Fruit fly (Drosophila melanogaster) whole organism, embryonic: ENCODE data around the gene CG7387.

ENCODE experiments used
- Ada2b ChIP-seq: fragments of 200-800 bp; sonication (Bioruptor generic); IDR thresholded peaks from 2 replicates; pipeline ENCODE4 v1.3.6; 2022; ENCODE audit warnings: missing biosample characterization, missing genetic modification characterization
- B-H1 ChIP-seq: fragments of 200-800 bp; sonication (Bioruptor generic); IDR thresholded peaks from 3 replicates; pipeline ENCODE4 v1.3.6; 2022; ENCODE audit warnings: missing biosample characterization, missing genetic modification characterization
- CG10147 ChIP-seq: fragments of 200-800 bp; sonication (Bioruptor generic); optimal IDR thresholded peaks from 2 replicates; lab custom pipeline; 2019; ENCODE audit warnings: missing biosample characterization, mild to moderate bottlenecking, missing genetic modification characterization, moderate library complexity
- CG12071 ChIP-seq: fragments of 200-800 bp; sonication (Bioruptor generic); optimal IDR thresholded peaks from 3 replicates; lab custom pipeline; 2018; ENCODE audit warnings: missing biosample characterization, mild to moderate bottlenecking, missing genetic modification characterization
- CG12236 ChIP-seq: fragments of 200-800 bp; sonication (Bioruptor generic); optimal IDR thresholded peaks from 2 replicates; lab custom pipeline; 2016; ENCODE audit warnings: missing biosample characterization, missing genetic modification characterization
- CG13287 ChIP-seq: fragments of 200-800 bp; sonication (Bioruptor generic); IDR thresholded peaks from 2 replicates; pipeline ENCODE4 v1.3.6; 2022; ENCODE audit warnings: missing biosample characterization, missing genetic modification characterization; ENCODE audit not compliant: partially characterized antibody
- CG13624 ChIP-seq: fragments of 200-800 bp; sonication (Bioruptor generic); optimal IDR thresholded peaks from 2 replicates; lab custom pipeline; 2016; ENCODE audit warnings: missing biosample characterization, missing genetic modification characterization
- CG15073 ChIP-seq: fragments of 200-800 bp; sonication (Bioruptor generic); optimal IDR thresholded peaks from 2 replicates; lab custom pipeline; 2016; ENCODE audit warnings: missing biosample characterization, missing genetic modification characterization
- CG15514 ChIP-seq: fragments of 200-800 bp; sonication (Bioruptor generic); optimal IDR thresholded peaks from 3 replicates; lab custom pipeline; 2017; ENCODE audit warnings: missing biosample characterization, missing genetic modification characterization, mild to moderate bottlenecking, moderate library complexity, missing genetic modification reagents
- CG15696 ChIP-seq: fragments of 200-800 bp; sonication (Bioruptor generic); optimal IDR thresholded peaks from 2 replicates; lab custom pipeline; 2019; ENCODE audit warnings: missing biosample characterization, mild to moderate bottlenecking, missing genetic modification characterization, moderate library complexity
- CG17568 ChIP-seq: fragments of 200-800 bp; sonication (Bioruptor generic); optimal IDR thresholded peaks from 2 replicates; lab custom pipeline; 2018; ENCODE audit warnings: missing biosample characterization, mild to moderate bottlenecking, missing genetic modification characterization, moderate library complexity
- CG3065 ChIP-seq: fragments of 200-800 bp; sonication (Bioruptor generic); optimal IDR thresholded peaks from 2 replicates; lab custom pipeline; 2016; ENCODE audit warnings: missing biosample characterization, missing genetic modification characterization
- CG31441 ChIP-seq: fragments of 200-800 bp; sonication (Bioruptor generic); IDR thresholded peaks from 2 replicates; pipeline ENCODE4 v1.3.6; 2022; ENCODE audit warnings: missing biosample characterization, missing genetic modification characterization
- CG34422 ChIP-seq: fragments of 200-800 bp; sonication (Bioruptor generic); IDR thresholded peaks from 3 replicates; pipeline ENCODE4 v1.3.6; 2022; ENCODE audit warnings: missing biosample characterization, missing genetic modification characterization
- CG3838 ChIP-seq: fragments of 200-800 bp; sonication (Bioruptor generic); optimal IDR thresholded peaks from 3 replicates; lab custom pipeline; 2016; ENCODE audit warnings: missing biosample characterization, missing genetic modification characterization
- CG5953 ChIP-seq: fragments of 200-800 bp; sonication (Bioruptor generic); IDR thresholded peaks from 2 replicates; pipeline ENCODE4 v1.3.6; 2022; ENCODE audit warnings: missing biosample characterization, missing genetic modification characterization
- CG6689 ChIP-seq: fragments of 200-800 bp; sonication (Bioruptor generic); IDR thresholded peaks from 2 replicates; pipeline ENCODE4 v1.3.6; 2022; ENCODE audit warnings: missing biosample characterization, missing genetic modification characterization
- CG7357 ChIP-seq: fragments of 200-800 bp; sonication (Bioruptor generic); IDR thresholded peaks from 3 replicates; pipeline ENCODE4 v1.3.6; 2022; ENCODE audit warnings: missing biosample characterization, missing genetic modification characterization
- CG7372 ChIP-seq: fragments of 200-800 bp; sonication (Bioruptor generic); IDR thresholded peaks from 2 replicates; pipeline ENCODE4 v1.3.6; 2022; ENCODE audit warnings: missing biosample characterization, missing genetic modification characterization
- CG8765 ChIP-seq: fragments of 200-800 bp; sonication (Bioruptor generic); IDR thresholded peaks from 2 replicates; pipeline ENCODE4 v1.3.6; 2022; ENCODE audit warnings: missing biosample characterization, missing genetic modification characterization
- CG9797 ChIP-seq: fragments of 200-800 bp; sonication (Bioruptor generic); optimal IDR thresholded peaks from 3 replicates; lab custom pipeline; 2018; ENCODE audit warnings: missing biosample characterization, mild to moderate bottlenecking, missing genetic modification characterization
- Camta ChIP-seq: fragments of 200-800 bp; sonication (Bioruptor generic); optimal IDR thresholded peaks from 2 replicates; lab custom pipeline; 2016; ENCODE audit warnings: missing biosample characterization, missing genetic modification characterization
- CrebB ChIP-seq: fragments of 200-800 bp; sonication (Bioruptor generic); optimal IDR thresholded peaks from 3 replicates; lab custom pipeline; 2018; ENCODE audit warnings: missing biosample characterization, mild to moderate bottlenecking, missing genetic modification characterization
- D19A ChIP-seq: fragments of 200-800 bp; optimal IDR thresholded peaks from 3 replicates; lab custom pipeline; 2019; ENCODE audit warnings: missing biosample characterization, mild to moderate bottlenecking, missing genetic modification characterization, moderate library complexity
- Dbx ChIP-seq: fragments of 200-800 bp; sonication (Bioruptor generic); IDR thresholded peaks from 3 replicates; pipeline ENCODE4 v1.3.6; 2022; ENCODE audit warnings: missing biosample characterization, missing genetic modification characterization
- Dref ChIP-seq: fragments of 200-800 bp; sonication (Bioruptor generic); IDR thresholded peaks from 2 replicates; pipeline ENCODE4 v1.3.6; 2022; ENCODE audit warnings: missing biosample characterization, missing genetic modification characterization
- Lhr ChIP-seq: fragments of 200-800 bp; sonication (Bioruptor generic); optimal IDR thresholded peaks from 3 replicates; lab custom pipeline; 2017; ENCODE audit warnings: mild to moderate bottlenecking, missing biosample characterization, missing genetic modification reagents, missing genetic modification characterization
- NC2β ChIP-seq: fragments of 200-800 bp; sonication (Bioruptor generic); optimal IDR thresholded peaks from 2 replicates; lab custom pipeline; 2016; ENCODE audit warnings: missing biosample characterization, missing genetic modification characterization
- Neu2 ChIP-seq: fragments of 200-800 bp; sonication (Bioruptor generic); optimal IDR thresholded peaks from 3 replicates; lab custom pipeline; 2016; ENCODE audit warnings: missing biosample characterization, missing genetic modification characterization, borderline replicate concordance
- Opbp ChIP-seq: fragments of 200-800 bp; sonication (Bioruptor generic); IDR thresholded peaks from 3 replicates; pipeline ENCODE4 v1.3.6; 2022; ENCODE audit warnings: missing biosample characterization, missing genetic modification characterization; ENCODE audit not compliant: partially characterized antibody
- Optix ChIP-seq: fragments of 200-800 bp; sonication (Bioruptor generic); IDR thresholded peaks from 3 replicates; pipeline ENCODE4 v1.3.6; 2022; ENCODE audit warnings: missing biosample characterization, missing genetic modification characterization
- Sox100B ChIP-seq: fragments of 200-800 bp; sonication (Bioruptor generic); optimal IDR thresholded peaks from 3 replicates; lab custom pipeline; 2018; ENCODE audit warnings: missing biosample characterization, mild to moderate bottlenecking, missing genetic modification characterization
- Sox102F ChIP-seq: fragments of 200-800 bp; sonication (Bioruptor generic); optimal IDR thresholded peaks from 2 replicates; lab custom pipeline; 2018; ENCODE audit warnings: missing biosample characterization, mild to moderate bottlenecking, missing genetic modification characterization, moderate library complexity
- Xrp1 ChIP-seq: fragments of 200-800 bp; sonication (Bioruptor generic); IDR thresholded peaks from 2 replicates; pipeline ENCODE4 v1.3.6; 2022; ENCODE audit warnings: missing biosample characterization, missing genetic modification characterization
- bigmax ChIP-seq: fragments of 200-800 bp; sonication (Bioruptor generic); optimal IDR thresholded peaks from 2 replicates; lab custom pipeline; 2018; ENCODE audit warnings: missing biosample characterization, mild to moderate bottlenecking, missing genetic modification characterization
- chm ChIP-seq: fragments of 200-800 bp; sonication (Bioruptor generic); IDR thresholded peaks from 2 replicates; pipeline ENCODE4 v1.3.6; 2022; ENCODE audit warnings: missing biosample characterization, missing genetic modification characterization
- cwo ChIP-seq: fragments of 200-800 bp; sonication (Bioruptor generic); optimal IDR thresholded peaks from 3 replicates; lab custom pipeline; 2017; ENCODE audit warnings: missing biosample characterization, missing genetic modification characterization, mild to moderate bottlenecking, moderate library complexity, missing genetic modification reagents
- da ChIP-seq: fragments of 200-800 bp; sonication (Bioruptor generic); optimal IDR thresholded peaks from 2 replicates; lab custom pipeline; 2016; ENCODE audit warnings: missing biosample characterization, missing genetic modification characterization
- fd102C ChIP-seq: fragments of 200-800 bp; sonication (Bioruptor generic); optimal IDR thresholded peaks from 2 replicates; lab custom pipeline; 2018; ENCODE audit warnings: missing biosample characterization, mild to moderate bottlenecking, missing genetic modification characterization, moderate library complexity
- lmd ChIP-seq: fragments of 200-800 bp; sonication (Bioruptor generic); IDR thresholded peaks from 2 replicates; pipeline ENCODE4 v1.3.6; 2022; ENCODE audit warnings: missing biosample characterization, missing genetic modification characterization
- mirr ChIP-seq: fragments of 200-800 bp; sonication (Bioruptor generic); optimal IDR thresholded peaks from 3 replicates; lab custom pipeline; 2018; ENCODE audit warnings: missing biosample characterization, mild to moderate bottlenecking, missing genetic modification characterization
- nerfin-1 ChIP-seq: fragments of 200-800 bp; sonication (Bioruptor generic); optimal IDR thresholded peaks from 3 replicates; lab custom pipeline; 2019; ENCODE audit warnings: missing biosample characterization, mild to moderate bottlenecking, missing genetic modification characterization, moderate library complexity
- pb ChIP-seq: fragments of 200-800 bp; sonication (Bioruptor generic); optimal IDR thresholded peaks from 3 replicates; lab custom pipeline; 2016; ENCODE audit warnings: missing biosample characterization, missing genetic modification characterization
- ro ChIP-seq: fragments of 200-800 bp; sonication (Bioruptor generic); IDR thresholded peaks from 2 replicates; pipeline ENCODE4 v1.3.6; 2022; ENCODE audit warnings: missing biosample characterization, missing genetic modification characterization
- so ChIP-seq: fragments of 200-800 bp; sonication (Bioruptor generic); IDR thresholded peaks from 3 replicates; pipeline ENCODE4 v1.3.6; 2022; ENCODE audit warnings: missing biosample characterization, missing genetic modification characterization
- stwl ChIP-seq: fragments of 200-800 bp; sonication (Bioruptor generic); optimal IDR thresholded peaks from 3 replicates; lab custom pipeline; 2018; ENCODE audit warnings: missing biosample characterization, mild to moderate bottlenecking, missing genetic modification characterization, moderate library complexity
- unc-4 ChIP-seq: fragments of 200-800 bp; sonication (Bioruptor generic); IDR thresholded peaks from 2 replicates; pipeline ENCODE4 v1.3.6; 2022; ENCODE audit warnings: missing biosample characterization, missing genetic modification characterization; ENCODE audit not compliant: partially characterized antibody
- usp ChIP-seq: fragments of >200 bp; optimal IDR thresholded peaks from 2 replicates; lab custom pipeline; 2017; ENCODE audit warnings: missing biosample characterization, missing genetic modification characterization
- wor ChIP-seq: fragments of 200-800 bp; sonication (Bioruptor generic); IDR thresholded peaks from 2 replicates; pipeline ENCODE4 v1.3.6; 2022; ENCODE audit warnings: missing biosample characterization, missing genetic modification characterization
- yki ChIP-seq: fragments of >200 bp; optimal IDR thresholded peaks from 3 replicates; lab custom pipeline; 2018
- z ChIP-seq: fragments of 200-800 bp; sonication (Bioruptor generic); IDR thresholded peaks from 3 replicates; pipeline ENCODE4 v1.3.6; 2022; ENCODE audit warnings: missing biosample characterization, missing genetic modification characterization
- zen2 ChIP-seq: fragments of 200-800 bp; sonication (Bioruptor generic); IDR thresholded peaks from 3 replicates; pipeline ENCODE4 v1.3.6; 2022; ENCODE audit warnings: missing biosample characterization, missing genetic modification characterization; ENCODE audit not compliant: partially characterized antibody

CG7387 gene

DNA sequence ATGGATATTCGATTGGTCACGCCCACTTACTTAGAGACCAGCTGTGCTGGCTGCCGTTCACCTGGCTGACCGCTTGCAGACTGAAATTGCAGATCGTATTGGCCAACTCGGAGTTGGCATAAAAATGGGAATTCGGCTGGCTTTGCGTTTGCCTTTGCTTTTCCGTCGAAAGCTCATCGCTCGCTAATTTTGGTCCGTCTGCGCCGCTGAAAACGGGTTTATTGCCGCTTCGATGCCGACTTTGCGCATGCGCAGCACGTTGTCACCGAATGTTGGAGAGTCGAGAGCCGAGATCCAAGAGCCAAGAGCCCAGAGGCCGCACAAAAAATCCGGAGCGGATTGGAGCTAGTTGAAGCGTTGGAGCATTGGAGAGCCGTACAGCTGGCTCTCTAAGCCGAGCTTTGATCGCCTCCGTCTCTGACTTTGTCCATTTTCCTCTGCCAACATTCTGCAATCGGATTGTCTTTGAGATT lies 41.2 kb downstream of the CG7387 start, which contains the start of gene CG13676 (continued):
- TF ChIP-seq Sox102F (GFP tag; lab: Kevin White, UChicago) (no peak), Opbp (GFP tag; lab: Robert Waterston, UW) (no peak), CG13624 (GFP tag; lab: Kevin White, UChicago) (no peak), D19A (no peak), CG17568 (GFP tag; lab: Kevin White, UChicago) (no peak), Camta (GFP tag; lab: Kevin White, UChicago) (no peak), Neu2 (GFP tag; lab: Kevin White, UChicago) (no peak), CG12236 (no peak), Dbx (GFP tag; lab: Robert Waterston, UW) (0 out of 3 replicates have a peak, but pooled peaks have one; percentile 13), wor (GFP tag; lab: Robert Waterston, UW) (no peak), CG13287 (peak; percentile 36), CG15696 (tag; lab: Kevin White, UChicago) (no peak), B-H1 (no peak), Ada2b (GFP tag; lab: Robert Waterston, UW) (no peak), CG6689 (GFP tag; lab: Robert Waterston, UW) (no peak), zen2 (GFP tag; lab: Robert Waterston, UW) (no peak), usp (GFP tag; lab: Kevin White, UChicago) (no peak), CG7357 (GFP tag; lab: Robert Waterston, UW) (no peak), mirr (GFP tag; lab: Kevin White, UChicago) (no peak), Dref (GFP tag; lab: Robert Waterston, UW) (no peak), Lhr (GFP tag; lab: Kevin White, UChicago) (no peak), nerfin-1 (no peak), chm (no peak; the same call in 1 of the 2 replicates), CG15514 (GFP tag; lab: Kevin White, UChicago) (no peak), CG8765 (GFP tag; lab: Robert Waterston, UW) (no peak), Xrp1 (GFP tag; lab: Robert Waterston, UW) (no peak), cwo (GFP tag; lab: Kevin White, UChicago) (no peak), unc-4 (0 out of 2 replicates have a peak, but pooled peaks have one; percentile 26), CG9797 (GFP tag; lab: Kevin White, UChicago) (no peak), stwl (tag; lab: Kevin White, UChicago) (no peak), CG5953 (no peak), z (GFP tag; lab: Robert Waterston, UW) (no peak), CG7372 (GFP tag; lab: Robert Waterston, UW) (no peak), bigmax (GFP tag; lab: Kevin White, UChicago) (no peak), CG3065 (GFP tag; lab: Kevin White, UChicago) (no peak), Sox100B (no peak), lmd (GFP tag; lab: Robert Waterston, UW) (no peak), CrebB (tag; lab: Kevin White, UChicago) (no peak), Optix (GFP tag; lab: Robert Waterston, UW) (no peak), CG15073 (GFP tag; lab: Kevin White, UChicago) (no peak), NC2β (GFP tag; lab: Kevin White, UChicago) (no peak), CG3838 (no peak), da (GFP tag; lab: Kevin White, UChicago) (no peak), CG10147 (GFP tag; lab: Kevin White, UChicago) (no peak), CG31441 (GFP tag; lab: Robert Waterston, UW) (no peak), CG12071 (GFP tag; lab: Kevin White, UChicago) (no peak), yki (lab: Kevin White, UChicago) (no peak), pb (GFP tag; lab: Kevin White, UChicago) (no peak), fd102C (GFP tag; lab: Kevin White, UChicago) (no peak), ro (no peak), so (0 out of 3 replicates have a peak, but pooled peaks have one; percentile 11), CG34422 (GFP tag; lab: Robert Waterston, UW) (0 out of 3 replicates have a peak, but pooled peaks have one; percentile 27)
